Fruit fly (Drosophila melanogaster) whole organism, adult: ENCODE results near the gene Datp.

Source experiments
- CG7045 ChIP-seq: fragments of 200-800 bp; sonication (Bioruptor generic); optimal IDR thresholded peaks from 2 replicates; lab custom pipeline; 2017; ENCODE audit warnings: missing biosample characterization, mild to moderate bottlenecking, missing genetic modification characterization
- Hr96 ChIP-seq: fragments of 200-800 bp; sonication (Bioruptor generic); optimal IDR thresholded peaks from 2 replicates; lab custom pipeline; 2016; ENCODE audit warnings: missing biosample characterization, missing genetic modification characterization
- kay ChIP-seq: fragments of 200-800 bp; sonication (Bioruptor generic); peaks from one replicate; lab custom pipeline; 2016; ENCODE audit warnings: missing biosample characterization, missing genetic modification characterization, borderline replicate concordance

DNA sequence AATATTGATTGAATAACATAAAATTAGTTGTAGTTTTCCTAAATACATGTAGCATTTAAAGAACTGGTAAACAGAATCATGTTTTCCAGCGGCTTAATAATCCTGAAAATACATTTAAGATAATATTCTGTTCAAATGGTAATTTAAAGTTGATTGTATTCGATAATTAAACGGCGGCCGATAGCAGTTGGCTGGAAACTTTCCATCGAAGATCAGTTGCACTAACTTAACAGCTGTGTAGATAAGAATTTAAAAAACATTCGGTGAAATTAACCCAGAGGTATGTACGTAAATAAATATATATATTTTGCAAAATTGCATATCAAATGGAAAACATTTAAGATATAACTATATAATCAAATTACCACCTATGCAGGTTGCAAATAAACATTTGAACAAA lies 18.6 kb downstream of the Datp start, which contains the start of gene CG4594:
- no peak for TF ChIP-seq Hr96 (GFP tag; lab: Kevin White, UChicago)
- no peak for TF ChIP-seq kay (GFP tag; lab: Kevin White, UChicago)
- no peak for TF ChIP-seq CG7045
